Fruit fly (Drosophila melanogaster): ENCODE measurements around the gene Irbp18.
"Not testable (repeated sequence)": the region's sequence is repeated elsewhere in the genome, so short reads cannot be mapped to it uniquely, and the experiment has no call there.

- TF ChIP-seq psq, h, ttk (optimal IDR thresholded peaks at IDR 0.05): not testable (repeated sequence)
These were observed 34.1 kb upstream of the Irbp18 start, which contains the start of gene CG32074 for dm6 chr3L:11132055-11132454.
